Fruit fly (Drosophila melanogaster): ENCODE measurements around the gene PGRP-SA.

PGRP-SA gene

dm6 chrX:11544110-11544950 lies 17.1 kb upstream of the PGRP-SA start (continued):
- no peak for TF ChIP-seq Opbp (GFP tag; IDR thresholded peaks at IDR 0.05; ENCODE audit: partially characterized antibody)
- no peak for TF ChIP-seq Dad (GFP tag; optimal IDR thresholded peaks at IDR 0.05)
- no peak for TF ChIP-seq Ada2b (GFP tag; IDR thresholded peaks at IDR 0.05)
- TF ChIP-seq CG4617 (GFP tag; optimal IDR thresholded peaks at IDR 0.05; ENCODE audit: borderline replicate concordance), result no peak
- TF ChIP-seq D19B (GFP tag; optimal IDR thresholded peaks at IDR 0.05), result no peak
- no peak for TF ChIP-seq bowl (GFP tag; IDR thresholded peaks at IDR 0.05)
- TF ChIP-seq CG4854 (GFP tag; optimal IDR thresholded peaks at IDR 0.05), result no peak
- TF ChIP-seq CG2875 (GFP tag; optimal IDR thresholded peaks at IDR 0.05), result no peak
- TF ChIP-seq Rfx (GFP tag; IDR thresholded peaks at IDR 0.05), result no peak
- TF ChIP-seq sens (GFP tag), result peak; percentile 68
- TF ChIP-seq CG11696 (GFP tag; IDR thresholded peaks at IDR 0.05), result peak; percentile 85
- TF ChIP-seq CG7928 (GFP tag; optimal IDR thresholded peaks at IDR 0.05), result no peak
- peak in 1 of 2 experiments; percentile 52 for TF ChIP-seq eve (GFP tag; optimal IDR thresholded peaks at IDR 0.05)
- peak; percentile 35 for TF ChIP-seq nom (GFP tag; optimal IDR thresholded peaks at IDR 0.05)
- TF ChIP-seq usp (GFP tag; optimal IDR thresholded peaks at IDR 0.05), result no peak
- TF ChIP-seq hth (optimal IDR thresholded peaks at IDR 0.05), result no peak
- TF ChIP-seq NK7.1 (GFP tag; optimal IDR thresholded peaks at IDR 0.05), result no peak
- peak; percentile 21 for TF ChIP-seq CG17829 (tag; optimal IDR thresholded peaks at IDR 0.05)
- TF ChIP-seq E2f2 (GFP tag; IDR thresholded peaks at IDR 0.05), result no peak
- no peak for TF ChIP-seq slp2 (GFP tag; optimal IDR thresholded peaks at IDR 0.05)
- TF ChIP-seq CG3726 (GFP tag; IDR thresholded peaks at IDR 0.05), result no peak
- no peak for TF ChIP-seq croc (GFP tag; conservative IDR thresholded peaks at IDR 0.05)
- TF ChIP-seq MBD-R2 (GFP tag; IDR thresholded peaks at IDR 0.05), result no peak
- TF ChIP-seq CG3163 (GFP tag; optimal IDR thresholded peaks at IDR 0.05), result no peak
- TF ChIP-seq CG8924 (tag; optimal IDR thresholded peaks at IDR 0.05), result no peak
- TF ChIP-seq Mad (GFP tag; optimal IDR thresholded peaks at IDR 0.05), result no peak
- no peak for TF ChIP-seq NfI (GFP tag; optimal IDR thresholded peaks at IDR 0.05)
- TF ChIP-seq al (GFP tag; IDR thresholded peaks at IDR 0.05), result no peak
- no peak for TF ChIP-seq CG10543 (GFP tag; optimal IDR thresholded peaks at IDR 0.05)
- no peak for TF ChIP-seq ci (GFP tag; IDR thresholded peaks at IDR 0.05)
- no peak for TF ChIP-seq en (GFP tag; optimal IDR thresholded peaks at IDR 0.05)
- TF ChIP-seq CG17361 (GFP tag; IDR thresholded peaks at IDR 0.05), result 0 out of 3 replicates have a peak, but pooled peaks have one; percentile 26
- TF ChIP-seq pho (GFP tag; optimal IDR thresholded peaks at IDR 0.05), result no peak
- no peak for TF ChIP-seq Poxn (GFP tag; IDR thresholded peaks at IDR 0.05)
- TF ChIP-seq Nf-YA (GFP tag; IDR thresholded peaks at IDR 0.05), result no peak
- TF ChIP-seq CG12104 (GFP tag; optimal IDR thresholded peaks at IDR 0.05), result no peak
- TF ChIP-seq inv (GFP tag; IDR thresholded peaks at IDR 0.05; ENCODE audit: partially characterized antibody), result no peak
- TF ChIP-seq nerfin-1 (tag; optimal IDR thresholded peaks at IDR 0.05), result no peak
- TF ChIP-seq gcm (GFP tag; optimal IDR thresholded peaks at IDR 0.05), result peak; percentile 35
- no peak for TF ChIP-seq CG10366 (GFP tag; IDR thresholded peaks at IDR 0.05)
- TF ChIP-seq lola (GFP tag; optimal IDR thresholded peaks at IDR 0.05), result peak in 1 of 3 experiments; percentile 44
- no peak for TF ChIP-seq CG34422 (GFP tag; IDR thresholded peaks at IDR 0.05)
- no peak for TF ChIP-seq zfh2 (GFP tag; optimal IDR thresholded peaks at IDR 0.05)
- no peak for TF ChIP-seq Dip3 (GFP tag; optimal IDR thresholded peaks at IDR 0.05)
- TF ChIP-seq gce (GFP tag; IDR thresholded peaks at IDR 0.05), result no peak
- no peak for TF ChIP-seq slbo (GFP tag; IDR thresholded peaks at IDR 0.05)
- TF ChIP-seq BEAF-32 (GFP tag; optimal IDR thresholded peaks at IDR 0.05), result no peak
- no peak for TF ChIP-seq Dfd (GFP tag; optimal IDR thresholded peaks at IDR 0.05)
- TF ChIP-seq CG7963 (GFP tag; IDR thresholded peaks at IDR 0.05; ENCODE audit: partially characterized antibody), result no peak
- TF ChIP-seq CoRest (tag; optimal IDR thresholded peaks at IDR 0.05), result no peak
- TF ChIP-seq p53 (GFP tag; optimal IDR thresholded peaks at IDR 0.05), result no peak
